Worm (Caenorhabditis elegans) whole organism, early embryonic: Measurements from ENCODE around the gene W03C9.8.

ENCODE experiments used
- B0310.2 ChIP-seq: sonication (generic microtip); optimal IDR thresholded peaks from 2 replicates; lab custom pipeline; 2016; ENCODE audit warnings: mild to moderate bottlenecking, missing genetic modification characterization, missing compliant biosample characterization
- F13C5.2 ChIP-seq: sonication (generic microtip); optimal IDR thresholded peaks from 2 replicates; lab custom pipeline; 2017; ENCODE audit warnings: mild to moderate bottlenecking, missing genetic modification characterization, inconsistent platforms, missing compliant biosample characterization
- aly-1 ChIP-seq: sonication (generic microtip); optimal IDR thresholded peaks from 2 replicates; lab custom pipeline; 2016; ENCODE audit warnings: missing genetic modification characterization, missing compliant biosample characterization
- ama-1 ChIP-seq: fragments of 150-350 bp; optimal IDR thresholded peaks from 2 replicates; lab custom pipeline; 2014
- ceh-13 ChIP-seq: fragments of 200-800 bp; sonication (Bioruptor generic); optimal IDR thresholded peaks from 2 replicates; lab custom pipeline; 2018; ENCODE audit warnings: mild to moderate bottlenecking, missing genetic modification characterization, missing compliant biosample characterization
- ceh-36 ChIP-seq: sonication (generic microtip); optimal IDR thresholded peaks from 2 replicates; lab custom pipeline; 2016; ENCODE audit warnings: missing genetic modification characterization, inconsistent platforms, missing compliant biosample characterization
- ets-7 ChIP-seq: sonication (generic microtip); optimal IDR thresholded peaks from 2 replicates; lab custom pipeline; 2016; ENCODE audit warnings: missing genotype, missing genetic modification characterization, missing compliant biosample characterization
- flt-1 ChIP-seq: fragments of 200-800 bp; sonication (Bioruptor generic); IDR thresholded peaks from 2 replicates; pipeline ENCODE4 v1.3.6; 2022; ENCODE audit warnings: missing genetic modification characterization, missing compliant biosample characterization
- hmbx-1 ChIP-seq: sonication (generic microtip); optimal IDR thresholded peaks from 2 replicates; lab custom pipeline; 2016; ENCODE audit warnings: mild to moderate bottlenecking, missing genetic modification characterization, missing compliant biosample characterization
- hmg-4 ChIP-seq: fragments of 200-800 bp; sonication (Bioruptor generic); optimal IDR thresholded peaks from 2 replicates; lab custom pipeline; 2018; ENCODE audit warnings: mild to moderate bottlenecking, missing genetic modification characterization, missing compliant biosample characterization
- hnd-1 ChIP-seq: sonication (generic microtip); optimal IDR thresholded peaks from 2 replicates; lab custom pipeline; 2016; ENCODE audit warnings: missing genetic modification characterization, missing compliant biosample characterization
- pes-1 ChIP-seq: fragments of 200-800 bp; sonication (Bioruptor generic); IDR thresholded peaks from 2 replicates; pipeline ENCODE4 v1.3.6; 2022; ENCODE audit warnings: missing genetic modification reagents, missing genetic modification characterization, missing compliant biosample characterization
- scrt-1 ChIP-seq: fragments of 200-800 bp; sonication (Bioruptor generic); IDR thresholded peaks from 2 replicates; pipeline ENCODE4 v1.3.6; 2022; ENCODE audit warnings: missing genetic modification characterization, missing compliant biosample characterization
- sea-1 ChIP-seq: fragments of 200-800 bp; sonication (Bioruptor generic); conservative IDR thresholded peaks from 2 replicates; pipeline ENCODE4 v1.3.6; 2022; ENCODE audit warnings: missing genetic modification characterization, missing compliant biosample characterization
- tbx-11 ChIP-seq: fragments of 200-800 bp; sonication (Bioruptor generic); IDR thresholded peaks from 2 replicates; pipeline ENCODE4 v1.3.6; 2022; ENCODE audit warnings: missing genetic modification characterization, missing compliant biosample characterization
- tbx-37 ChIP-seq: fragments of 200-800 bp; sonication (Bioruptor generic); conservative IDR thresholded peaks from 2 replicates; pipeline ENCODE4 v1.3.6; 2022; ENCODE audit warnings: missing genetic modification reagents, missing genetic modification characterization, missing compliant biosample characterization
- tra-4 ChIP-seq: sonication (generic microtip); optimal IDR thresholded peaks from 2 replicates; lab custom pipeline; 2017; ENCODE audit warnings: missing genetic modification characterization, missing compliant biosample characterization

W03C9.8 gene

DNA sequence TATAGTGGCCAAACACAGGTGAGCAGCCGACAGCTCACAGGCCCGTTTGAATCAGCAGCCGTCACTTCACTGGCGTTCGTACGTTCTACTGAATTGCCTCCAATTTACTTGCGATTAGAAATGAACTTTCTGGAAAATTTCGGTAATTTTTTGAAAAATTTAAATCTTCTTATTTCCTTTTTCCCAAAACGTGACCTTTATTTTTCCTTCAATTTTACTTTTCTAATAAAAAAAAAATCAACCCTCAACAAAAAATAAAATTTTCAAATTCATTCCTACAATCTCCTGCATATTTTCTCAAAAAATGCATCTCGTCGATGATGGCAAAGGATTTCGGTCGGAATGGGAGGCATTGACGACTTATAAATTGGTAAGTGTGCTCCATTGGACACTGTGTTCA is at the start of gene W03C9.8:
Gene W03C9.8 (plus strand): TSS at position 301 of the 400 bp plus-strand sequence.
- no peak for TF ChIP-seq ets-7 (tag; lab: Kevin White, UChicago)
- TF ChIP-seq hmbx-1 (tag; lab: Kevin White, UChicago) = no peak
- no peak for TF ChIP-seq tbx-11
- no peak for TF ChIP-seq hnd-1 (tag; lab: Kevin White, UChicago)
- TF ChIP-seq pes-1 (GFP tag; lab: Robert Waterston, UW) = no peak
- no peak for TF ChIP-seq sea-1
- no peak for TF ChIP-seq tra-4 (tag; lab: Kevin White, UChicago)
- TF ChIP-seq ceh-36 (tag; lab: Kevin White, UChicago) = no peak

DNA sequence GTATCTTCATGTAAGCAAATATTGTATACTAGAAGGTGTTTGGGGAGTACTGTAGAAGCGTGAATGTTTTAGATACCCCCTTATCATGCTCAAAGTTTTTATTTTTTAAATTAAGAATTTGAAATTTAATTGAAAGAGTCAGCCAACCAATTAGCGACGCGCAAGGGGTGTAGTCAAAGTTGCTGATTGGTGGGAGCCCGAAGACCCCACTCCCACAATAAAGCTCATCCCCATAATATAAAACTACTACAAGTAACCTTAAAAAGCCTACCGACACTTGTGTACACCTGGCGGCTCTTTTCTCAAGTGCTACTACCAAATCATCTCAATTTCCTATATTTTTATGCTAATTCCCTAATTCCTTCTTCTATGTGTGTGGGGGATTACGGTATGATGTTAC is 48.8 kb upstream of the W03C9.8 start:
- no peak for TF ChIP-seq tbx-37 (GFP tag; lab: Robert Waterston, UW)
- peak; percentile 6 for TF ChIP-seq ceh-36 (tag; lab: Kevin White, UChicago)
- TF ChIP-seq scrt-1 = no peak
- no peak for TF ChIP-seq ama-1 (lab: Kevin White, UChicago)
- no peak for TF ChIP-seq F13C5.2
- no peak for TF ChIP-seq hnd-1 (tag; lab: Kevin White, UChicago)

DNA sequence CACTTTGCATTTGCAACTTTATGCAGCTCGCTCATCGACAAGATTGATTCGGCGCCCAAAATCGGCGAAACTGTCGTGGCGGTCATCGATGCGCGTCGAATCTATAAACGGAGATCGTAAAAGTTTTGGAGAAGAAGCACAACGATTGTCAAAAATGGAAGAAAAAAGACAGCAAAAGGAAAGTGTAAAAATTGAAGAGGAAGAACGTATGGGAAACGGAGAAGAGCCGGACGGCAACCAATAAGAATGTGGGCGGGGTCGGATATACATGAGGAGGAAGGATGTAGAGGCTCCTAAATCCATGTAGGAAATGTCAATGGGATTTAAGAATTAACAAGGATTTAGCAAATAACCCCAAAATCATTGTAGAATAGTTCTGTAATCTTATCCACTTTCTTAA is 47.4 kb upstream of the W03C9.8 start, which contains the start of gene vab-23:
Gene vab-23 (minus strand): TSS at position 101 of the 400 bp plus-strand sequence.
- TF ChIP-seq hmg-4 (no peak), hnd-1 (tag; lab: Kevin White, UChicago) (no peak), hmbx-1 (tag; lab: Kevin White, UChicago) (no peak), tbx-37 (GFP tag; lab: Robert Waterston, UW) (no peak), ama-1 (lab: Kevin White, UChicago) (no peak), ceh-36 (tag; lab: Kevin White, UChicago) (no peak), flt-1 (GFP tag; lab: Robert Waterston, UW) (no peak), pes-1 (GFP tag; lab: Robert Waterston, UW) (no peak), ets-7 (tag; lab: Kevin White, UChicago) (no peak), B0310.2 (tag; lab: Kevin White, UChicago) (no peak), aly-1 (tag; lab: Kevin White, UChicago) (no peak), tra-4 (tag; lab: Kevin White, UChicago) (no peak), tbx-11 (no peak), F13C5.2 (no peak), sea-1 (no peak), scrt-1 (no peak), ceh-13 (GFP tag; lab: Kevin White, UChicago) (no peak)

DNA sequence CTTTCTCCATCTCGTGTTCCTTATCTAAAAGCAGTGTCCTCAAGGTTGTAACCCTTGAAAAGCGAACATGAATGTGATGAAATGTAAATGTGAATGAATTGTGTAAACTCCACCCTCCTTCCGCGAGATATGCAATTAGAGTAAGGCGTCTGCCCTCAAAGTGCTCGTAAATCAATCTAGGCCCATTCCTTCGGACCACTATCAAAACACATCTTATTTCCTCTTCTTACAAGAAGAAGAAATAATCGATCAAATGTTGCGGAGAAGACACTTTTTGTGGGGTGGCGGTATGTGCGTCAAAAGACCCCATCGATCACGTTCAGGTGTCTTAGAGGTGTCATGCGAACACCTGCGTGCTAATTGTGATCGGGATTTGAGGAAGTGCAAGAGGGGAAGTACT is 46.4 kb upstream of the W03C9.8 start:
- TF ChIP-seq tbx-11 = no peak
- TF ChIP-seq ama-1 (lab: Kevin White, UChicago) = no peak
- TF ChIP-seq sea-1 = no peak
- TF ChIP-seq tbx-37 (GFP tag; lab: Robert Waterston, UW) = no peak
- no peak for TF ChIP-seq B0310.2 (tag; lab: Kevin White, UChicago)
- TF ChIP-seq pes-1 (GFP tag; lab: Robert Waterston, UW) = no peak
- TF ChIP-seq ceh-36 (tag; lab: Kevin White, UChicago) = no peak
- no peak for TF ChIP-seq hmbx-1 (tag; lab: Kevin White, UChicago)
- no peak for TF ChIP-seq hmg-4
- TF ChIP-seq hnd-1 (tag; lab: Kevin White, UChicago) = no peak
- TF ChIP-seq flt-1 (GFP tag; lab: Robert Waterston, UW) = no peak

DNA sequence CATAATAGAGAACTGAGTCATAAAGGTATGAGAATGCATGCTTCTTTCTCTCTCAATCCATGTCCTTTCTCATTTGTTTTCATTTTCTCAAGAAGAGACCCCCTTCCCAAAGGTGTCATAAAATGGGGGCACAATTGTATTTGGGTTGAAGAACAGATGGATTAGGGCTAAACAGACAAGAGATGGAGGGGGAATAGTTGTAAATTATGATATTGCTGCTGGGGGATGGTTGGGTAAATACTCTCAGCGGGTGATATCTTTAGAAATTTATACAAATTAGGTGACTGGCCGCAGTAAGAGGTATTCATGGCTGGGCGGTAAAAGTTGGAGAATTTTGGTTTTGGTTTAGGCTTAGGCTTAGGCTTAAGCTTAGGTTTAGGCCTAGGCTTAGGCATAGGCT is 43.5 kb upstream of the W03C9.8 start:
- TF ChIP-seq F13C5.2 (no peak), tbx-11 (no peak), ceh-36 (tag; lab: Kevin White, UChicago) (no peak), hmg-4 (no peak), B0310.2 (tag; lab: Kevin White, UChicago) (no peak), hnd-1 (tag; lab: Kevin White, UChicago) (no peak), ama-1 (lab: Kevin White, UChicago) (no peak), ceh-13 (GFP tag; lab: Kevin White, UChicago) (no peak), hmbx-1 (tag; lab: Kevin White, UChicago) (no peak), scrt-1 (no peak), sea-1 (no peak), ets-7 (tag; lab: Kevin White, UChicago) (no peak), aly-1 (tag; lab: Kevin White, UChicago) (no peak), pes-1 (GFP tag; lab: Robert Waterston, UW) (no peak), tbx-37 (GFP tag; lab: Robert Waterston, UW) (no peak), tra-4 (tag; lab: Kevin White, UChicago) (no peak), flt-1 (GFP tag; lab: Robert Waterston, UW) (no peak)

DNA sequence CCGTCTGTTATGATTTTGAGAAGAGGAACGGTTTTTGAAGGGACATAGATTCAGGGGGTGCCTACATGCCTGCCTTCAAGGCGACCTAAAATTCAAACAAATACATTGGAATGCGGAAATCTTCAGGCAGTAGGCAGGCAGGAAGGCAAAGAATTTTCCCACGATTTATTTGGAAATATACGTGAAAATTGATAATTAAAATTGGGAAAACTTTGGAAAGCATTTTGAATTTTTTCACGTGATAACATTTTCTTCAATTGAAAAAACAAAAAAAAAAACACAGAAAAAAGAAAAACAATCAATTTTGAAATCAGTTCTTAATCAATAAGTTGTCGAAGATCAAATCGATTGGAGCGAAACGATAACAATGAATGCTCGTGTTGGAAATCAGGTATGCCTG is 42.3 kb upstream of the W03C9.8 start, which contains the start of gene ZK930.4:
Gene ZK930.4 (plus strand): TSS at position 301 of the 400 bp plus-strand sequence.
- no peak for TF ChIP-seq ets-7 (tag; lab: Kevin White, UChicago)
- no peak for TF ChIP-seq scrt-1
- TF ChIP-seq aly-1 (tag; lab: Kevin White, UChicago) = no peak
- TF ChIP-seq ceh-36 (tag; lab: Kevin White, UChicago) = no peak
- no peak for TF ChIP-seq hnd-1 (tag; lab: Kevin White, UChicago)
- TF ChIP-seq F13C5.2 = no peak
- TF ChIP-seq B0310.2 (tag; lab: Kevin White, UChicago) = no peak
- no peak for TF ChIP-seq hmg-4
- no peak for TF ChIP-seq pes-1 (GFP tag; lab: Robert Waterston, UW)
- TF ChIP-seq ama-1 (lab: Kevin White, UChicago) = no peak

DNA sequence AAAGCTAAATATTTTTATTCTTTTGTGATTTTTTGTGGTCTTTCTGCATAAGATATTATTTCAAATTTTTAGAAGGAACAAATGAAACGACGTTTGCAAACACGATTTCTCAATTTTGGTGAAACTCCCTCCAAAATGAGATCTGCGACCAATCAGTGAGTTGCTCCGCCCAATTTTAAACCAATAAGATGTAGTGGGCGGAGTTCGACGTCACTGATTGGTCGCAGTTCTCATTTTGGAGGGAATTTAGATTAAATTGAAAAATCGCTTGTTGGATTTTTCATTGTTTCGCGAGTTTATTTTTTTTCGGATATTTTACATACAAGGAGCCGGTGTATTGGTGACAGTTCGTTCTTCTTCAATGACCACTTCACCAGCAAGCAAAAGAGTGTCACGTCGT is 38.0 kb upstream of the W03C9.8 start:
- TF ChIP-seq scrt-1 (no peak), B0310.2 (tag; lab: Kevin White, UChicago) (no peak)

DNA sequence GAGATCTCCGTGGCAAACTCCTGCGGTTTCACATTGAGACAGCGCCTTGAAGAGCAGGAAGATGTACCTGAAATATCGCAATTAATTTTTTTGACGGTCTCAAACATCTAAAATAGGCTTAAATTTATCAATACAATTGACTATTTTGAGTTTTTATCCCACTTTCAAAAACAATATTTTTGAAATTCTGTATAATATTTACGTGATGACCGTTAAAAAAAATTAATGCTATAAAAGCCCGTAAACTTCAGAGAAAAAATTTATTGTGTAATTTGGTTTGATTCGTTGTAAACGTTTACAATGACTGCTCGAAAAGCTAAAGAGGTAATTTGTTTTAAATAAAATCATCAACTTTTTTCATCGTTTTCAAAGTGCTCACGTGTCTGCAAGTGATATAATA is 34.3 kb upstream of the W03C9.8 start, which contains the start of gene ZK930.7:
Gene ZK930.7 (plus strand): TSS at position 301 of the 400 bp plus-strand sequence.
- no peak for TF ChIP-seq hmbx-1 (tag; lab: Kevin White, UChicago)
- no peak for TF ChIP-seq hmg-4
- TF ChIP-seq scrt-1 = no peak
